Fruit fly (Drosophila melanogaster) S2 (cell line): ENCODE results near the gene Gr28b.

ENCODE experiments used
- CG8478 ChIP-seq: fragments of >200 bp; optimal IDR thresholded peaks from 2 replicates; lab custom pipeline; 2018
- CTCF ChIP-seq, 2 experiments: fragments of >200 bp; optimal IDR thresholded peaks; 2 replicates each; lab custom pipeline; 2018

DNA sequence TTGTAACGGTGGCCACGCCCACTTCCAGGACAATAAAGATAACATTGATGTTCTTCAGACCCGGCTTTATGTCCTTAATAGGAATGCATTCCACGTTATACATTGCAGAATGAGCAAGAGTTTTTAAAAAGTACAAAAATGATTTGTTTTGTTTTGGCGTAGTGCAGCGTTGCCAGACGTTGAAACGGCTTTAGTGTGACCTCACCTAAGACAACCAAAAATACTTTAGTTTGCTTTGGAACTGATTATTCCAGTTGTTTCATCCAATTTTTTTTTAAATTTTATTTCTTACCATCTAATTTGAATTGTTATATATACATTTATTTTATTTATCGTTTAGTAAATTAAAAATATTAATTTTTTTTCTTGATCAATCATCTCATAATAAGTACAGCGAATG is 52.4 kb downstream of the Gr28b start, which contains the start of gene CG5181:
- TF ChIP-seq CTCF (optimal IDR thresholded peaks at IDR 0.05; lab: Kevin White, UChicago) (no peak), CG8478 (lab: Kevin White, UChicago) (no peak)
